Fruit fly (Drosophila melanogaster) S2 (cell line): ENCODE results near the gene Top2.

Source experiments
- CG8478 ChIP-seq: fragments of >200 bp; optimal IDR thresholded peaks from 2 replicates; lab custom pipeline; 2018
- CTCF ChIP-seq, 2 experiments: fragments of >200 bp; optimal IDR thresholded peaks; 2 replicates each; lab custom pipeline; 2018

dm6 chr2L:19473397-19474009 is 20.2 kb upstream of the Top2 start:
- TF ChIP-seq CG8478 (lab: Kevin White, UChicago) (no peak), CTCF (optimal IDR thresholded peaks at IDR 0.05; lab: Kevin White, UChicago) (no peak)
